Worm (Caenorhabditis elegans): Measurements from ENCODE around the gene txt-11.
"Not testable (repeated sequence)": the region's sequence is repeated elsewhere in the genome, so short reads cannot be mapped to it uniquely, and the experiment has no call there.

Gene txt-11

DNA sequence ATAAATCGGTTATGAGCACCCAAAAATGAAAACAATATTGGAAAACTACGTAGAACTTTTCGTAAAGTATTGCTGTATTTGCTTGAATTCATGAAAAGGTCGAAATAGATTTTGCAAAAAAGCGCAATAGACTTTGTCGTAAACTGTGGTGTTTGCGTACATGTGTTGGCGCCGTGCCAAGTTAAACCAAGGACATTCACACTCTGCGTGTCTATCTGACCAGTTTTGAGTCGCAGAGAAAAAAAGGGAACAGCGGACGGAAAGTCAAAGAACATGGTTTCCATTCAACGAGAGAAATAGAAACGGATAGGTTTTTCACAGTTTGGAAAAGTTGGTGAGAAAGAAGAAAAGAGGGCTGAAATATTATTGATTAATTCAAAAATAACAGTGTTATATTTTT lies 22.1 kb upstream of the txt-11 start:
- no peak for TF ChIP-seq ceh-14 (tag; optimal IDR thresholded peaks at IDR 0.05)
- no peak for TF ChIP-seq elt-2 (tag; optimal IDR thresholded peaks at IDR 0.05)
- TF ChIP-seq pag-3 (tag; optimal IDR thresholded peaks at IDR 0.05; ENCODE audit: borderline replicate concordance): no peak
- no peak for TF ChIP-seq tbx-7 (tag; optimal IDR thresholded peaks at IDR 0.05)
- no peak for TF ChIP-seq hlh-13 (GFP tag; optimal IDR thresholded peaks at IDR 0.05)
- no peak for TF ChIP-seq ahr-1 (tag; optimal IDR thresholded peaks at IDR 0.05)
- TF ChIP-seq ceh-6 (GFP tag; optimal IDR thresholded peaks at IDR 0.05): no peak
- no peak for TF ChIP-seq ceh-24 (tag; optimal IDR thresholded peaks at IDR 0.05)
- no peak for TF ChIP-seq npax-4 (tag; optimal IDR thresholded peaks at IDR 0.05)
- TF ChIP-seq ama-1 (optimal IDR thresholded peaks at IDR 0.05): no peak
- TF ChIP-seq K09A11.1 (tag; optimal IDR thresholded peaks at IDR 0.05; ENCODE audit: insufficient read depth): no peak
- no peak for TF ChIP-seq ztf-16 (tag; optimal IDR thresholded peaks at IDR 0.05)

DNA sequence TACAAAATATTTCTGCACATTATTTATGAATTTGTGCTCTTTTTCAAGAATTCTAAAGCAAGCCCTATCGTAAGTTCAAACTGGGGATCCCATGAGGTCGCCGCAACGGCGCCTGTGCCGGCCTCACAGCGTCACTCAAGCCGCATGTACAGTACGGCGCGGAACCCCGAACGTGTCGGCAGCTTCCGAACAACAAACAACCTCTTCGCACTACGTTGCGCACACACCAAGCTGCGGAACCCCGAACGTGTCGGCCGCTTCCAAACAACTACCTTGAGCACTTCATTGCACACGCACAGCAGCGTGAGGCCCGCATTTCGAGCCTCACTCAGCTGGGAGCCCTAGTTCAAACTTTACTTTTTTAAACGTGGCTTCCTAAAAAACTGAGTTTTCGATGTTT lies 19.0 kb upstream of the txt-11 start:
- TF ChIP-seq lim-6 (tag; optimal IDR thresholded peaks at IDR 0.05) (no peak), ttx-3 (tag; optimal IDR thresholded peaks at IDR 0.05) (no peak), hlh-6 (tag; optimal IDR thresholded peaks at IDR 0.05) (no peak), nhr-232 (tag; optimal IDR thresholded peaks at IDR 0.05) (no peak), tbx-7 (tag; optimal IDR thresholded peaks at IDR 0.05) (no peak), rnt-1 (tag; optimal IDR thresholded peaks at IDR 0.05) (no peak)

DNA sequence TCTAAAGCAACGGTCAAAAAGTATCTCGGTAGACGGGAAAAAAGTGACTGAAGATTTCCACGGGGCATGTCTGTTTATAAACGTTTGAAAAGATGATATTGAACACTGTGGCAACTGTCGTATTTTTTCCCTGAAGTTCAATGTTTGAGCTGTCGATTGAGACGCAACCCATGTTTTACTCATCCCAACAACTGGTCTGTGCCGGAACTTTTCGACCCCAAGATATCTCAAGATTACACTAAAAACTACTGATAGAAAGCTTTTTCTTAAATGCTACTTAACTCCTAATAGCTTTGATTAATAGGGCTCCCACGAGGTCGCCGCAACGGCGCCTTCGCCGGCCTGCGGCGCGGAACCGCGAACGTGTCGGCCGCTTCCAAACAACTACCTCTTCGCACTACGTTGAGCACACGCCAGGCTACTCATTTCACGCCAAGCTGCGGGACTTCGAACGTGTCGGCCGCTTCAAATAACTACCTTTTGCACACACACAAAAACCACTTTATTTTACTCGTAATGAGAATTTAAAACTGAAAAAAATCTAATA lies 18.3 kb upstream of the txt-11 start, which contains the start of gene T20D4.15:
T20D4.15 (minus strand) TSS at position 51 of the 547 bp plus-strand sequence.
- TF ChIP-seq pag-3 (tag; optimal IDR thresholded peaks at IDR 0.05; ENCODE audit: borderline replicate concordance) (no peak), sox-2 (GFP tag; IDR thresholded peaks at IDR 0.05) (no peak)

DNA sequence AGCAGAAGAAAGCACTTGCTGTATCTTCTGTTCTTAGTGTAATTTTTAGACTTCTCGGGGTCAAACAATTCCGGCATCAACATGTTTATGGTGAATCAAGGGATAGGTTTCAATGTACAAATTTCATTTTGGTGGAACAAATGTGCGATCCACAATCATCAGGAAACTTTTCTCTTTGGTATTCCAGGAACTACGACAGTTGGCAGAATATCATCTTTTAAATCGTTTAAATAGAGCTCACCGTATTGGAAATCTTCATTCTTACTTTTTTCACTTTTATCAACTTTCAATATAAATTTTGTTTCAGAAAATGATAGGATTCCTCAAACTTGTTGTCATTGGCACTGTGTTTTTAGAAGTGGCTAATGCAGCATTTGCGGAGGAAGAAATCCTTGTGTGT lies 16.3 kb upstream of the txt-11 start, which contains the start of gene T20D4.12:
T20D4.12 (plus strand) TSS at position 301 of the 400 bp plus-strand sequence.
- TF ChIP-seq K02D7.2 (tag; optimal IDR thresholded peaks at IDR 0.05); ztf-16 (tag; optimal IDR thresholded peaks at IDR 0.05); mec-3 (tag; optimal IDR thresholded peaks at IDR 0.05; ENCODE audit: borderline replicate concordance): not testable (repeated sequence)

DNA sequence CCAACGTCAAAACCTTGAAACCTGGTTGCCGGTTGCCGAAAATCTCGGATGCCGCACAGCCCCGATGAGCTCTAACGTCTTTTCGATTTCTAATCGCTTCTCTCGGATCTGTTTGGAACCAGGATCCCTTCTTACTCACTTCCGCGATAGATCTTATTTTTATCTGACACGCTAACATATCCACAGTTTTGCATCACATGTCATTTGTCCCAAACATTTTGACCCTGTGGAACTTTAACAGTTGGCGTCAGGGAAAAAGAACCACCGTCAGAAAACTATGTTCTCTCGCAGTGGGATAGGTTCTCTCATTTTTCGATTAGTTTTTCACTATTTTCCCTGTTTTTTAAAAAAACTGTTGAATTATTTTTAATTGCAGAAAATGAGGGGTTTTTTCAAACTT lies 14.8 kb upstream of the txt-11 start, which contains the start of gene T20D4.11:
T20D4.11 (plus strand) TSS at position 377 of the 400 bp plus-strand sequence.
- no peak for TF ChIP-seq pax-1 (tag; optimal IDR thresholded peaks at IDR 0.05)
- TF ChIP-seq C38D4.7 (GFP tag; optimal IDR thresholded peaks at IDR 0.05): no peak
- TF ChIP-seq C08G9.2 (tag; optimal IDR thresholded peaks at IDR 0.05): no peak
- no peak for TF ChIP-seq ama-1 (optimal IDR thresholded peaks at IDR 0.05)
- TF ChIP-seq fkh-6 (tag; optimal IDR thresholded peaks at IDR 0.05): no peak
- TF ChIP-seq unc-86 (tag; optimal IDR thresholded peaks at IDR 0.05): no peak
- TF ChIP-seq ref-2 (tag; optimal IDR thresholded peaks at IDR 0.05): no peak
- no peak for TF ChIP-seq che-1 (tag; optimal IDR thresholded peaks at IDR 0.05)
- no peak for TF ChIP-seq ceh-2 (tag; optimal IDR thresholded peaks at IDR 0.05)
- no peak for TF ChIP-seq ceh-14 (tag; optimal IDR thresholded peaks at IDR 0.05)
- TF ChIP-seq nfya-1 (tag; optimal IDR thresholded peaks at IDR 0.05): no peak
- TF ChIP-seq sox-4 (tag; optimal IDR thresholded peaks at IDR 0.05): no peak
- TF ChIP-seq T23F11.4 (GFP tag; optimal IDR thresholded peaks at IDR 0.05): no peak
- TF ChIP-seq hlh-15 (tag; optimal IDR thresholded peaks at IDR 0.05): no peak
- no peak for TF ChIP-seq ceh-19 (GFP tag; optimal IDR thresholded peaks at IDR 0.05)
- no peak for TF ChIP-seq unc-42 (tag; optimal IDR thresholded peaks at IDR 0.05)
- TF ChIP-seq ceh-22 (tag; optimal IDR thresholded peaks at IDR 0.05): no peak
- no peak for TF ChIP-seq ceh-30 (tag; optimal IDR thresholded peaks at IDR 0.05)
- no peak for TF ChIP-seq ceh-24 (tag; optimal IDR thresholded peaks at IDR 0.05)

Measured in whole organism, late embryonic.